Worm (Caenorhabditis elegans): ENCODE data around the gene T09A12.1.

DNA sequence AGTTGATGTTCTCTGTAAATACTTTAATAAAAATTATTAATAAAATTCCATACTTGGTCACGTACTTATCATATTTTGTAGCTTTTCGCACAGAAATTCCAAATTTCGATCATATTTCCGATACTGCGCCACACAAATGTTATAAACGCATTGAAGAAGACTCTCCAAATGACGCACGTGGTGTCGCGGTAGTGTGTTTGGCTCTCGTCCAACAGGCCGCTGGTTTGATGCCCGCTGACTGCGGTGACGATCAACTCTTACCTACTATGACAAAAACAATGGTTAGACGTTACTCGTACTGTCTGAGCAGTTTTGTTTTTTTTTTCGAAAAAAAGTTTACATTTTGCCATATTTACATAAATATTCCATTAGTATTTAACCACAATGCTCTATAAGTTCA, 8.6 kb downstream of the T09A12.1 start:
- TF ChIP-seq egl-27 (tag; optimal IDR thresholded peaks at IDR 0.05): no peak
- peak; percentile 72 for TF ChIP-seq mxl-2 (GFP tag; conservative IDR thresholded peaks at IDR 0.05)
- peak; percentile 46 for TF ChIP-seq pqm-1 (tag; optimal IDR thresholded peaks at IDR 0.05)
- peak; percentile 82 for TF ChIP-seq Y5F2A.4 (GFP tag; optimal IDR thresholded peaks at IDR 0.05)
- no peak for TF ChIP-seq ama-1 (optimal IDR thresholded peaks at IDR 0.05)
- no peak for TF ChIP-seq mdt-29 (GFP tag; IDR thresholded peaks at IDR 0.05)
- TF ChIP-seq fkh-10 (GFP tag; optimal IDR thresholded peaks at IDR 0.05): no peak
